Fruit fly (Drosophila melanogaster) whole organism, adult: ENCODE data around the gene slpr.

ENCODE experiments used
- CG14711 ChIP-seq: fragments of 200-800 bp; sonication (Bioruptor generic); optimal IDR thresholded peaks from 2 replicates; lab custom pipeline; 2018; ENCODE audit warnings: missing biosample characterization, mild to moderate bottlenecking, missing genetic modification characterization, moderate library complexity
- CG1620 ChIP-seq: fragments of 200-800 bp; sonication (Bioruptor generic); optimal IDR thresholded peaks from 2 replicates; lab custom pipeline; 2016; ENCODE audit warnings: missing biosample characterization, missing genetic modification characterization
- CG5204 ChIP-seq: fragments of 200-800 bp; sonication (Bioruptor generic); optimal IDR thresholded peaks from 2 replicates; lab custom pipeline; 2016; ENCODE audit warnings: missing biosample characterization, missing genetic modification characterization
- Crg-1 ChIP-seq: fragments of 200-800 bp; sonication (Bioruptor generic); optimal IDR thresholded peaks from 2 replicates; lab custom pipeline; 2016; ENCODE audit warnings: missing biosample characterization, missing genetic modification characterization
- Hr96 ChIP-seq: fragments of 200-800 bp; sonication (Bioruptor generic); optimal IDR thresholded peaks from 2 replicates; lab custom pipeline; 2016; ENCODE audit warnings: missing biosample characterization, missing genetic modification characterization
- Mnt ChIP-seq: fragments of 200-800 bp; sonication (Bioruptor generic); optimal IDR thresholded peaks from 2 replicates; lab custom pipeline; 2016; ENCODE audit warnings: missing biosample characterization, mild to moderate bottlenecking, missing genetic modification characterization
- bab1 ChIP-seq: fragments of 200-800 bp; sonication (Bioruptor generic); optimal IDR thresholded peaks from 3 replicates; lab custom pipeline; 2019; ENCODE audit warnings: missing biosample characterization, mild to moderate bottlenecking, missing genetic modification characterization, moderate library complexity
- cic ChIP-seq: fragments of 200-800 bp; sonication (Bioruptor generic); optimal IDR thresholded peaks from 2 replicates; lab custom pipeline; 2017; ENCODE audit warnings: missing biosample characterization, mild to moderate bottlenecking, missing genetic modification characterization, moderate library complexity
- kay ChIP-seq: fragments of 200-800 bp; sonication (Bioruptor generic); peaks from one replicate; lab custom pipeline; 2016; ENCODE audit warnings: missing biosample characterization, missing genetic modification characterization, borderline replicate concordance
- ovo ChIP-seq: fragments of 200-800 bp; sonication (Bioruptor generic); optimal IDR thresholded peaks from 2 replicates; lab custom pipeline; 2016; ENCODE audit warnings: missing biosample characterization, missing genetic modification characterization
- tj ChIP-seq: fragments of 200-800 bp; sonication (Bioruptor generic); optimal IDR thresholded peaks from 3 replicates; lab custom pipeline; 2017; ENCODE audit warnings: missing biosample characterization, mild to moderate bottlenecking, missing genetic modification characterization, moderate library complexity
- toe ChIP-seq: fragments of 200-800 bp; sonication (Bioruptor generic); optimal IDR thresholded peaks from 2 replicates; lab custom pipeline; 2016; ENCODE audit warnings: missing biosample characterization, missing genetic modification characterization

DNA sequence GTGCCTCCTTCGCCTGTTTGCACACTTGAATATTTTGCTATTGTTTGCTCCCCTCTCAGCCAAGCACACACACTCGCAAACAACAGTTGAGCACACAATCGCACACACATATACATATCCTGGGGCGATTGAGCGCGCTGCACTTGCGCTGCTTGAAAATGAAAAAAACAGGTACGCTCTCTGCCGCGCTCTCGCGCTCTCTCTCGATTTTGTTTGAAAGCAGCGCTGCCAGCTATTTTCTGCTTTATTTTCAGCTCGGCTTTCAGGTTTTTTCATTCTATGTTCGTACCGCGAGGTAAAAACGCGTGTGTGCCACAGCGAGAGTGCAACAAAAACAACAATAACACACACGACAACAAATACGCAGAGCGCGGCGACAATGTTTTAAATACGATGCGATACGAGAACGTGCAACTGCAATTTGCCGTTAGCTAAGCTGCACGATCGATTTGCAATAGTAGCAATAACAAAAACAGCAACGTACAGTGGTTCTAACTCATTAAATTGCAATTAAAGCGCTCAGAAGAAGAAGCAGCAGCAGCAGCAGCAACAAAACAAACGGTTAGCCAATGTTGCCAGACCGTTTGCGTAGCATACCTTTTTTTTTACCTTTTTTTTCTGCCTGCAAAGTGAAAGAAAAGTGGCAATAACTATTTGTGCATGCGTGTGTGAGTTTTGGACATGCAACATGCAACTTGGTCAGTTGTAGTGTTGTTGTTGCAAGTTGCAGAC, 39.0 kb upstream of the slpr start:
- TF ChIP-seq cic, result no peak
- no peak for TF ChIP-seq CG1620
- no peak for TF ChIP-seq CG5204 (GFP tag; lab: Kevin White, UChicago)
- no peak for TF ChIP-seq Mnt (GFP tag; lab: Kevin White, UChicago)
- TF ChIP-seq toe (GFP tag; lab: Kevin White, UChicago), result no peak
- no peak for TF ChIP-seq kay (GFP tag; lab: Kevin White, UChicago)
- TF ChIP-seq Crg-1, result no peak
- TF ChIP-seq ovo (GFP tag; lab: Kevin White, UChicago), result no peak
- no peak for TF ChIP-seq Hr96 (GFP tag; lab: Kevin White, UChicago)
- no peak for TF ChIP-seq bab1 (GFP tag; lab: Kevin White, UChicago)
- no peak for TF ChIP-seq CG14711 (tag; lab: Kevin White, UChicago)
- TF ChIP-seq tj (GFP tag; lab: Kevin White, UChicago), result no peak
